Worm (Caenorhabditis elegans): ENCODE data around the gene rict-1.

rict-1 gene

DNA sequence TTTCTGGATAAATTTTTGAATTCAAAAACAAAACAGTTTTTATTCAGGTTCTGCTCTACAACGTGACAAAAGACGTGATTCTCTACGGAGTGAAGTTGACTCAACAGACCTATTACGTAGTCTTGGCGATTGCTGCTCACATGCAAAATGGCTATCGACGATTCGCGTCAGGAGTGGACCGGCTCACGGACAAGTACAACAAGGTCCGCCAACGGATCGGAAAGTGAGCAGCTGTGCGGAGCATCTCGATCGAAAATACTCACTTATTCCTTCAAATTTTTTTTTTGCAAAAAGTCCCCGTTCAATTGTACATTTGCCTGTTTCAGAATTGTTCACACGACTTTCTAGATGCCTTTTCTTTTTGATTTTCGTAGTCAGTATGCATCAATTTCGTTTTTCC is 43.3 kb upstream of the rict-1 start:
- TF ChIP-seq mec-3 (tag; optimal IDR thresholded peaks at IDR 0.05; ENCODE audit: borderline replicate concordance), result no peak
- no peak for TF ChIP-seq dve-1 (tag; optimal IDR thresholded peaks at IDR 0.05)
- TF ChIP-seq ref-2 (tag; optimal IDR thresholded peaks at IDR 0.05), result no peak
- TF ChIP-seq nhr-232 (tag; optimal IDR thresholded peaks at IDR 0.05), result no peak

DNA sequence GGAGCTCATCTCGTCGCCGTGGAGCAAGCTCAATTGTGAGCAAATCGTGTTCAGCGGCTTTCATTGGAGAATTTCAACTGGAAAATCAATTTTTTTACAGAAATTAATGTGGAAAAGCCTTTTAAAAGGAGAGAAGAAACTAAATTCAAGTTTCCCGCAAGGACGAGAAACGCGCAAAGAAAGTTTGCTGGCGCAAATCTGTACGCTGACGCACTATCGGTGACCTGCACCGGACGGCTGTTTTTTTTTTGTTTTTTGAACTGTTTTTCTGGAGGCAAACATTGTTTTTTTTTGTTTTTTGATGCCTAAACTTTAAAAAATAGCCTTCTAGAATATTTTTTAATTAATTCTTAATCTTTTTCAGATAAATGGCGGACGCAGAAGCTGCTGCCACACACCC is 40.4 kb upstream of the rict-1 start, which contains the start of the genes hpr-17 and F32A11.1:
TSS of gene hpr-17 (minus strand) at position 77 of the 400 bp plus-strand sequence.
TSS of gene F32A11.1 (plus strand) at position 359 of the 400 bp plus-strand sequence.
- peak; percentile 40 for TF ChIP-seq ref-2 (tag; optimal IDR thresholded peaks at IDR 0.05)
- no peak for TF ChIP-seq hlh-13 (GFP tag; optimal IDR thresholded peaks at IDR 0.05)
- TF ChIP-seq unc-55 (GFP tag; optimal IDR thresholded peaks at IDR 0.05), result peak; percentile 19
- peak; percentile 66 for TF ChIP-seq nfya-1 (tag; optimal IDR thresholded peaks at IDR 0.05)
- peak; percentile 18 for TF ChIP-seq elt-2 (tag; optimal IDR thresholded peaks at IDR 0.05)
- peak; percentile 40 for TF ChIP-seq unc-42 (tag; optimal IDR thresholded peaks at IDR 0.05)
- TF ChIP-seq ceh-31 (tag; optimal IDR thresholded peaks at IDR 0.05), result peak; percentile 13
- TF ChIP-seq hlh-30 (tag; optimal IDR thresholded peaks at IDR 0.05; ENCODE audit: insufficient read depth), result no peak
- no peak for TF ChIP-seq che-1 (tag; optimal IDR thresholded peaks at IDR 0.05)
- TF ChIP-seq K02D7.2 (tag; optimal IDR thresholded peaks at IDR 0.05), result no peak
- TF ChIP-seq mec-3 (tag; optimal IDR thresholded peaks at IDR 0.05; ENCODE audit: borderline replicate concordance), result no peak
- peak; percentile 26 for TF ChIP-seq ceh-18 (tag; optimal IDR thresholded peaks at IDR 0.05)
- TF ChIP-seq pag-3 (tag; optimal IDR thresholded peaks at IDR 0.05; ENCODE audit: borderline replicate concordance), result no peak

DNA sequence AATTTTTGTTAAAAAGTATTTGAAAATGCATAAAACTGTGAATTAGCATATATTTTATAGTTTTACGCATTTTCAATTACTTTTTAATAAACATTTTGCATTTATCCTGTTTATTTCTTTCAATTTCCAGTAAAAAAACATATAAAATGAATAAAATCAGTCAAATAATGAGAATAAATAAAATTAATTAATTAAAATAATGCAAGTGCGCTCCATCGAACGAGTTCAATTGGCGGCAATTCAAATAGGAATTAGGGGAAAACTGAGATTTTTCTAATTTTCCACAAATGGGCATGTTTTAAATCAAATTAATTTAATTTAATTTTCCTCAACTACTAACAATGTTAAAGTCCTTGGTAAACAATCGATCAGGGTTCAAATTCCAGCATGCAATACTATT is 39.5 kb upstream of the rict-1 start:
- TF ChIP-seq pat-9 (tag; optimal IDR thresholded peaks at IDR 0.05) (no peak), zip-5 (tag; optimal IDR thresholded peaks at IDR 0.05) (no peak), ceh-24 (tag; optimal IDR thresholded peaks at IDR 0.05) (no peak), unc-42 (tag; optimal IDR thresholded peaks at IDR 0.05) (no peak), fkh-6 (tag; optimal IDR thresholded peaks at IDR 0.05) (no peak), lin-11 (tag; optimal IDR thresholded peaks at IDR 0.05) (no peak), ceh-30 (tag; optimal IDR thresholded peaks at IDR 0.05) (no peak), ceh-48 (tag; optimal IDR thresholded peaks at IDR 0.05) (no peak)

DNA sequence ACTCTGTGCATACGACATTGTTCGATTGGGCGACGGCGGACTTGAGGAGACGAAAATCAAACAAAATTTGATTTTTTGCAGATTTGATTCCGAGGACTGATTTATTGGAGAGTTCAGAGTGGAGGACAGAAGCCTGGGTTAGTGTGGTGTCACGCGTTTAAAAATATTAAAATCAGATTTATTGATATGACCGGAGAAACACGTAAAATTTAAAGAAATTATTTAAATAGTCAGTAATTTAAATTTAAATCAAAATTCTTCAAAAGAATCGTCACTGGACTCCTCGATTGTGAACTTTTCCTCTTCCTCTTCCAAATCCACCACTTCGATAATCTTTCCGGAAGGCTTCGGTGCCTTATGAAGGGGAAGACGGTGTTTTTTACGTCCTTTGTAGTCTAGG is 36.7 kb upstream of the rict-1 start, which contains the start of gene spe-18:
TSS of gene spe-18 (minus strand) at position 101 of the 400 bp plus-strand sequence.
- TF ChIP-seq hlh-8 (tag; optimal IDR thresholded peaks at IDR 0.05), result no peak
- no peak for TF ChIP-seq elt-2 (tag; optimal IDR thresholded peaks at IDR 0.05)
- no peak for TF ChIP-seq T23F11.4 (GFP tag; optimal IDR thresholded peaks at IDR 0.05)
- TF ChIP-seq sox-4 (tag; optimal IDR thresholded peaks at IDR 0.05), result no peak
- TF ChIP-seq dve-1 (tag; optimal IDR thresholded peaks at IDR 0.05), result no peak
- no peak for TF ChIP-seq dmd-4 (tag; optimal IDR thresholded peaks at IDR 0.05; ENCODE audit: borderline replicate concordance)
- no peak for TF ChIP-seq elt-4 (tag; optimal IDR thresholded peaks at IDR 0.05)

DNA sequence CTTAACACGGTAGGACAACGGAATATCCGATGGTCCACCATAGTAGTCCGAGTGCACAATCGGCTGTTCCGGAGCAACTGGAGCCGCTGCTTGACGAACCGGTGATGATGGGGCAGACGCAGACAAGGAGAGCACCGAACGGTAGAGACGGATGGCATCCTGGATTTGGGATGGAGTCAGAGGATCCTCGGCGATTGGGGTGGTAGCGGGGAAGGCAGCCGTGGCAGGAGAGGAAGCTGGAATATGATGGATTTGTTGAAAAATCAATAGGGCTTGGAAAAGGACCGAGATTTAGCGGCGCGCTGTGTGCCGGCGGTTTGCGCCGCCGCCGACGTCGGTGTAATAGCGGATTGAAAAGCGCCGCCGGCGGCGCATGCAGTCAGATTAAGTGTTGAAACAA is 35.8 kb upstream of the rict-1 start:
- TF ChIP-seq syd-9 (tag; optimal IDR thresholded peaks at IDR 0.05), result no peak
- TF ChIP-seq elt-4 (tag; optimal IDR thresholded peaks at IDR 0.05), result peak; percentile 64
- TF ChIP-seq nfya-1 (tag; optimal IDR thresholded peaks at IDR 0.05), result no peak
- no peak for TF ChIP-seq C08G9.2 (tag; optimal IDR thresholded peaks at IDR 0.05)

DNA sequence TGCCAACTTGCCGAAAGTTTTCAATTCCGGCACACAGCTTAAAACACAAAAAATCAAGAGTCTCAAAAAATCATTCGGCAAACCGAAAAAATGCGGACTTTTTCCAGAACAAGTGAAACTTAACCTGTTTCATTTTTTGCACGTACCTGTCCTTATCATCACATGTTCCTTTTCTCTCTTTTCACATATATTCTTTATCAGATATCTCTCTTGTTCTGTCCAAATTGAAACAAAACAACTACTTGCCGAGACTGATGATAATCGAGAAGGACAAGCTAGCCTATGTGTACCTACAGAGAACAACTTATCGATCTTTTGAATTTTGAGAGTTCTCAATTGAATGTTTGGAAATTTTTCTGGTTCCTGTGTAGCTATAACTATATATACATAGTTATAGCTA is 33.4 kb upstream of the rict-1 start:
- no peak for TF ChIP-seq syd-9 (tag; optimal IDR thresholded peaks at IDR 0.05)
- TF ChIP-seq zip-5 (tag; optimal IDR thresholded peaks at IDR 0.05), result no peak
- no peak for TF ChIP-seq dve-1 (tag; optimal IDR thresholded peaks at IDR 0.05)
- no peak for TF ChIP-seq ceh-30 (tag; optimal IDR thresholded peaks at IDR 0.05)
- TF ChIP-seq ceh-31 (tag; optimal IDR thresholded peaks at IDR 0.05), result no peak
- TF ChIP-seq C08G9.2 (tag; optimal IDR thresholded peaks at IDR 0.05), result no peak
- TF ChIP-seq ceh-18 (tag; optimal IDR thresholded peaks at IDR 0.05), result no peak
- no peak for TF ChIP-seq ttx-3 (tag; optimal IDR thresholded peaks at IDR 0.05)
- TF ChIP-seq pat-9 (tag; optimal IDR thresholded peaks at IDR 0.05), result no peak

All from whole organism, late embryonic.